Worm (Caenorhabditis elegans) whole organism, L2 larva: Measurements from ENCODE around the gene fat-3.

Experiments used
- C34F6.9 ChIP-seq: fragments of 150-350 bp; optimal IDR thresholded peaks from 2 replicates; lab custom pipeline; 2014; ENCODE audit warnings: missing biosample characterization, missing genetic modification characterization
- F13H6.1 ChIP-seq: sonication (generic microtip); optimal IDR thresholded peaks from 2 replicates; lab custom pipeline; 2016; ENCODE audit warnings: missing genetic modification characterization, missing compliant biosample characterization
- ZK546.5 ChIP-seq: sonication (generic microtip); optimal IDR thresholded peaks from 2 replicates; lab custom pipeline; 2017; ENCODE audit warnings: missing biosample characterization, missing genetic modification characterization
- blmp-1 ChIP-seq: sonication (generic microtip); optimal IDR thresholded peaks from 2 replicates; lab custom pipeline; 2017; ENCODE audit warnings: missing genetic modification characterization, mild to moderate bottlenecking, missing compliant biosample characterization, antibody characterized with exemption, moderate library complexity; ENCODE audit not compliant: insufficient read depth
- ceh-82 ChIP-seq: fragments of 150-350 bp; optimal IDR thresholded peaks from 2 replicates; lab custom pipeline; 2014; ENCODE audit warnings: missing biosample characterization, missing genetic modification characterization
- crh-2 ChIP-seq: sonication (generic microtip); optimal IDR thresholded peaks from 2 replicates; lab custom pipeline; 2017; ENCODE audit warnings: missing biosample characterization, missing genetic modification characterization
- elt-1 ChIP-seq: fragments of 150-350 bp; optimal IDR thresholded peaks from 2 replicates; lab custom pipeline; 2014; ENCODE audit warnings: missing biosample characterization, missing genetic modification characterization
- elt-3 ChIP-seq: sonication (generic microtip); optimal IDR thresholded peaks from 2 replicates; lab custom pipeline; 2017; ENCODE audit warnings: missing biosample characterization, missing genetic modification characterization
- fos-1 ChIP-seq: fragments of 150-350 bp; optimal IDR thresholded peaks from 2 replicates; lab custom pipeline; 2014; ENCODE audit warnings: missing biosample characterization, missing genetic modification characterization
- gmeb-1 ChIP-seq: fragments of 150-350 bp; optimal IDR thresholded peaks from 2 replicates; lab custom pipeline; 2014; ENCODE audit warnings: missing biosample characterization, missing genetic modification characterization
- lin-11 ChIP-seq: fragments of 150-350 bp; sonication (generic microtip); optimal IDR thresholded peaks from 2 replicates; lab custom pipeline; 2014; ENCODE audit warnings: missing biosample characterization, missing genetic modification characterization, inconsistent platforms, mixed read lengths
- lin-13 ChIP-seq: fragments of 150-350 bp; optimal IDR thresholded peaks from 2 replicates; lab custom pipeline; 2014; ENCODE audit warnings: missing biosample characterization, missing genetic modification reagents, missing genetic modification characterization
- lin-39 ChIP-seq: fragments of 150-350 bp; optimal IDR thresholded peaks from 2 replicates; lab custom pipeline; 2014; ENCODE audit warnings: missing biosample characterization, missing genetic modification reagents, missing genetic modification characterization
- lsy-2 ChIP-seq, 2 experiments: fragments of 150-350 bp in 1 of 2; sonication (generic microtip) in 1 of 2; optimal IDR thresholded peaks; 2 replicates each; lab custom pipeline; 2014 to 2017; ENCODE audit warnings: missing biosample characterization in 2 of 2, missing genetic modification characterization in 2 of 2
- mab-5 ChIP-seq: fragments of 150-350 bp; optimal IDR thresholded peaks from 2 replicates; lab custom pipeline; 2014; ENCODE audit warnings: missing biosample characterization, missing genetic modification characterization
- mdl-1 ChIP-seq, 2 experiments: fragments of 150-350 bp in 1 of 2; sonication (generic microtip) in 1 of 2; optimal IDR thresholded peaks; 2 replicates each; lab custom pipeline; 2017; ENCODE audit warnings: missing biosample characterization in 2 of 2, missing genetic modification characterization in 2 of 2
- nhr-11 ChIP-seq: fragments of 150-350 bp; optimal IDR thresholded peaks from 2 replicates; lab custom pipeline; 2014; ENCODE audit warnings: missing biosample characterization, missing genetic modification characterization
- nhr-12 ChIP-seq: fragments of 150-350 bp; optimal IDR thresholded peaks from 2 replicates; lab custom pipeline; 2014; ENCODE audit warnings: missing biosample characterization, missing genetic modification characterization
- nhr-129 ChIP-seq: fragments of 150-350 bp; optimal IDR thresholded peaks from 2 replicates; lab custom pipeline; 2014; ENCODE audit warnings: missing biosample characterization, missing genetic modification characterization
- nhr-21 ChIP-seq: fragments of 150-350 bp; optimal IDR thresholded peaks from 2 replicates; lab custom pipeline; 2014; ENCODE audit warnings: missing biosample characterization, missing genetic modification characterization
- nhr-23 ChIP-seq: fragments of 150-350 bp; optimal IDR thresholded peaks from 2 replicates; lab custom pipeline; 2014; ENCODE audit warnings: missing biosample characterization, missing genetic modification reagents, missing genetic modification characterization
- nhr-25 ChIP-seq: fragments of 150-350 bp; sonication (generic microtip); optimal IDR thresholded peaks from 3 replicates; lab custom pipeline; 2014; ENCODE audit warnings: missing biosample characterization, missing genetic modification characterization
- nhr-6 ChIP-seq: fragments of 150-350 bp; optimal IDR thresholded peaks from 2 replicates; lab custom pipeline; 2014; ENCODE audit warnings: missing biosample characterization, missing genetic modification characterization
- nhr-77 ChIP-seq: fragments of 150-350 bp; optimal IDR thresholded peaks from 2 replicates; lab custom pipeline; 2014; ENCODE audit warnings: missing biosample characterization, missing genetic modification characterization
- skn-1 ChIP-seq: sonication (generic microtip); optimal IDR thresholded peaks from 2 replicates; lab custom pipeline; 2017; ENCODE audit warnings: missing biosample characterization, missing genetic modification characterization
- sma-3 ChIP-seq: sonication (generic microtip); optimal IDR thresholded peaks from 2 replicates; lab custom pipeline; 2016; ENCODE audit warnings: missing genetic modification reagents, missing genetic modification characterization, missing compliant biosample characterization
- sma-9 ChIP-seq, 2 experiments: fragments of 150-350 bp in 1 of 2; sonication (generic microtip) in 1 of 2; optimal IDR thresholded peaks; 2 replicates each; lab custom pipeline; 2014 to 2016; ENCODE audit warnings: missing genetic modification characterization in 2 of 2, mild to moderate bottlenecking in 1 of 2, missing biosample characterization in 1 of 2, missing compliant biosample characterization in 1 of 2, missing genetic modification reagents in 1 of 2, moderate library complexity in 1 of 2
- unc-55 ChIP-seq: fragments of 150-350 bp; sonication (generic microtip); optimal IDR thresholded peaks from 3 replicates; lab custom pipeline; 2014; ENCODE audit warnings: missing biosample characterization, missing genetic modification reagents, missing genetic modification characterization
- ztf-1 ChIP-seq: fragments of 200-800 bp; sonication (Bioruptor generic); conservative IDR thresholded peaks from 2 replicates; pipeline ENCODE4 v1.3.6; 2022; ENCODE audit warnings: missing genetic modification characterization, missing compliant biosample characterization
- ztf-4 ChIP-seq: fragments of 150-350 bp; optimal IDR thresholded peaks from 2 replicates; lab custom pipeline; 2014; ENCODE audit warnings: missing biosample characterization, missing genetic modification characterization

fat-3 gene

DNA sequence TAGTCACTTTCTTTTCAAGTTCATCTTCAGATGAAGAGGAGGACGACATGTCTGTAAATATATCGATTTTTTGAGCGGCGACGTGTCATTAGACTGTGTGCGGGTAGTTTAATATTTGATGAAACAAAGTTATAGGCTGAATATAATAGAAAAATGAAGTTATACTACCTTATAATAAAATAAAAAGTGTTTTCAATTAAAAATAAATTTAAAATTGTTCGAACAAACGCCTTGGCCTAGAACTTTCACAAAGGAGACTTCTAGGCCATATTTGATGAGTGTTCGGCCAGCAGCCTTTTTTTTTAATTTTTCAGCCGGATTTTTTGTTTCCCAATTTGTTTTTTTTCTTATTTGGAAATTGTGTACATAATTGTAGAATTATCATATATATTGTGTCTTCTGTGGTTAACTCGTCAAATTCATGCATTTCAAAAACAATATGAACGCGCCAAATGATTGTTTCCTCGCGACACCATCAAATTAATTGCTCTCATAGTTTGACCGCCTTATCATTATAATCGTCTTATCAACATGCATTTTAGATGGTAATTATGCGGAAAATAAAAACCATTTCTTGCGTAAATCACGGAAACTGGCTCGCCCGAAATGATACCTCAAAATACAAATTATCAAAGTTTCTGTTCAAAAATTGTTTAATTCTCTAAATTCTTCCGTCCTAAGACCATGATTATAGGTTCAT is 5.4 kb upstream of the fat-3 start, which contains the start of gene T13F2.2:
Gene T13F2.2, minus strand, starts transcription at position 51 of the 700 bp plus-strand sequence.
- TF ChIP-seq sma-9 (GFP tag; optimal IDR thresholded peaks at IDR 0.05; lab: Kevin White, UChicago) (peak; percentile 33), sma-9 (tag; optimal IDR thresholded peaks at IDR 0.05; lab: Kevin White, UChicago) (no peak), fos-1 (peak; percentile 51), F13H6.1 (tag; lab: Kevin White, UChicago) (peak; percentile 12), C34F6.9 (peak; percentile 8), nhr-129 (tag; lab: Kevin White, UChicago) (no peak), nhr-21 (tag; lab: Kevin White, UChicago) (no peak), lsy-2 (tag; optimal IDR thresholded peaks at IDR 0.05; lab: Kevin White, UChicago) (peak in 1 of 2 experiments; percentile 22)
- TF ChIP-seq, all 48 proteins: peak for 5

- TF ChIP-seq ztf-4 (tag; lab: Kevin White, UChicago): no peak
- TF ChIP-seq nhr-77: no peak
- peak; percentile 17 for TF ChIP-seq sma-9 (GFP tag; optimal IDR thresholded peaks at IDR 0.05; lab: Kevin White, UChicago)
- TF ChIP-seq sma-9 (tag; optimal IDR thresholded peaks at IDR 0.05; lab: Kevin White, UChicago): no peak
- TF ChIP-seq ztf-1: no peak
- TF ChIP-seq nhr-25 (tag; lab: Kevin White, UChicago): no peak
- no peak for TF ChIP-seq nhr-23 (tag; lab: Kevin White, UChicago)
- TF ChIP-seq lin-13: no peak
- TF ChIP-seq lin-11 (tag; lab: Kevin White, UChicago): no peak
- no peak for TF ChIP-seq nhr-6 (tag; lab: Kevin White, UChicago)
- peak; percentile 17 for TF ChIP-seq C34F6.9
- no peak for TF ChIP-seq blmp-1 (tag; lab: Kevin White, UChicago)
- no peak for TF ChIP-seq nhr-12 (tag; lab: Kevin White, UChicago)
- TF ChIP-seq lsy-2 (tag; optimal IDR thresholded peaks at IDR 0.05; lab: Kevin White, UChicago): no peak
Observed at ce11 chrIV:9798307-9798706, 4.5 kb upstream of the fat-3 start.

DNA sequence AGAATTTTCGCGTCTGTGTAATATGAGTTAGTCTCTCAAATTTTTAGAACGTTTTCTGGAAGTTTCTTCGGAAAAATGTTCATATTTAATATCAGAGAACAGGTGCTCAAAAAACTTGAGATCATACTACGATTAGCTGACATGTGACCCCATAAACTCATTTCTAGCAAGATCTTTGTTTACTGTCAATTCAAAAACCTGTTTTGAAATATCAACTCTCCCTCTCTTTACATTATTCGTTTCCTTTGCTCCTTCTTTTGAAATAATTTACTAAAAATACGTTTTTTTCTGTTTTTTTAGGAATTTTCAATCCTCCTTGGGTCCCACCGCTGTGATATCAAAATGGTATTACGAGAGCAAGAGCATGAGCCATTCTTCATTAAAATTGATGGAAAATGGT is 3.7 kb upstream of the fat-3 start, which contains the start of gene fat-4:
Gene fat-4, plus strand, starts transcription at position 301 of the 400 bp plus-strand sequence.
- TF ChIP-seq lin-11 (tag; lab: Kevin White, UChicago): no peak
- no peak for TF ChIP-seq unc-55
- no peak for TF ChIP-seq nhr-23 (tag; lab: Kevin White, UChicago)
- TF ChIP-seq nhr-25 (tag; lab: Kevin White, UChicago): no peak
- TF ChIP-seq lin-13: no peak
- TF ChIP-seq ZK546.5 (tag; lab: Kevin White, UChicago): no peak
- TF ChIP-seq ceh-82 (tag; lab: Kevin White, UChicago): no peak
- TF ChIP-seq fos-1: no peak
- no peak for TF ChIP-seq lin-39 (tag; lab: Kevin White, UChicago)
- TF ChIP-seq ztf-4 (tag; lab: Kevin White, UChicago): no peak
- TF ChIP-seq nhr-11 (tag; lab: Kevin White, UChicago): no peak

DNA sequence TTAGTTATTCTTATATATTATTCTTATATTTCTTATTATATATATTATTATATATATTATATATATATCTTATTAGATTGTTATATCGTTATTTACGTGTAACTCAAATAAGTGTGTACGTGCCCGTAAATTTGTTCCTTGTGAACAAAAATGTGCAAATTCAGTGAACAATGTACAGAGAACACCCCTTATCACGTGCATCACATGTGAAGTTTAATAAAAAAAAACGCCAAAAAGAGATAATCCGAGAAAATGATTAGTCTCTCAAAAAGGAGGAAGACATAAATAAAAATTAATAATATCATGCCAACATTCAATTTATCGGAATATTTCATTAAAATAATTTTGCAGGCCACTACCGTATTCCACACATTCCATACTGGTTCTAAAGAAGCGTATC is 3.2 kb upstream of the fat-3 start:
- TF ChIP-seq sma-9 (GFP tag; optimal IDR thresholded peaks at IDR 0.05; lab: Kevin White, UChicago) (peak; percentile 14), sma-9 (tag; optimal IDR thresholded peaks at IDR 0.05; lab: Kevin White, UChicago) (no peak), elt-3 (tag; lab: Kevin White, UChicago) (no peak)

DNA sequence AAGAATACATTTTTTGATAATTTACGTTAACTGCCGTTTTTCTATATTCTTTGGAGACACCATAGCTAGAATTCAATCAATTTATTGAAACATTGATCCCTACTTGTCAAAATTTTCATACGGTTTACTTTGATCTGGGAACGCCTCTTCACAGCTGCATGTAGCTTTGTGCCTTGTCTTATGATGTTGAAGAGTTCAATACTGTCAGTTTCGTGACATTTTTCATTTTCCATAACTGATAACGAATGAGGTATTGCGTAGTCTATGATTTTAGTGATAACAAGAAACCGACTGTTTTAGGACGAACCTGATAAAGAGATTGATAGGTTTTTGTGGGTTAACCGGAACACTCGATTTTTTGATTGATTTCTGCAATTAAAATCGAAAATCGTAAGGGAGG is 1.4 kb upstream of the fat-3 start:
- TF ChIP-seq nhr-129 (tag; lab: Kevin White, UChicago): peak; percentile 21
- TF ChIP-seq mab-5 (tag; lab: Kevin White, UChicago): no peak
- peak; percentile 25 for TF ChIP-seq F13H6.1 (tag; lab: Kevin White, UChicago)
- TF ChIP-seq sma-9 (GFP tag; optimal IDR thresholded peaks at IDR 0.05; lab: Kevin White, UChicago): peak; percentile 83
- no peak for TF ChIP-seq sma-9 (tag; optimal IDR thresholded peaks at IDR 0.05; lab: Kevin White, UChicago)
- peak; percentile 48 for TF ChIP-seq gmeb-1
- no peak for TF ChIP-seq elt-1 (tag; lab: Kevin White, UChicago)
- TF ChIP-seq crh-2: peak; percentile 78
- no peak for TF ChIP-seq skn-1
- TF ChIP-seq nhr-25 (tag; lab: Kevin White, UChicago): no peak
- peak; percentile 24 for TF ChIP-seq sma-3 (GFP tag; lab: Kevin White, UChicago)
- peak; percentile 34 for TF ChIP-seq blmp-1 (tag; lab: Kevin White, UChicago)
- TF ChIP-seq mdl-1 (tag; optimal IDR thresholded peaks at IDR 0.05; lab: Kevin White, UChicago): no peak
- TF ChIP-seq fos-1: peak; percentile 91
